Worm (Caenorhabditis elegans) whole organism, L1 larva: ENCODE measurements around the gene T02H6.1.

ENCODE experiments used
- lin-13 ChIP-seq: fragments of 150-350 bp; optimal IDR thresholded peaks from 2 replicates; lab custom pipeline; 2014; ENCODE audit warnings: missing biosample characterization, missing genetic modification reagents, missing genetic modification characterization
- lin-15B ChIP-seq: fragments of 150-350 bp; sonication (generic microtip); optimal IDR thresholded peaks from 3 replicates; lab custom pipeline; 2014; ENCODE audit warnings: missing biosample characterization, missing genetic modification characterization
- mep-1 ChIP-seq: fragments of 150-350 bp; optimal IDR thresholded peaks from 2 replicates; lab custom pipeline; 2014; ENCODE audit warnings: missing biosample characterization, missing genetic modification characterization
- nhr-28 ChIP-seq: fragments of 150-350 bp; optimal IDR thresholded peaks from 2 replicates; lab custom pipeline; 2014; ENCODE audit warnings: missing biosample characterization, missing genetic modification characterization
- rnt-1 ChIP-seq: sonication (generic microtip); optimal IDR thresholded peaks from 2 replicates; lab custom pipeline; 2016; ENCODE audit warnings: mild to moderate bottlenecking, missing genetic modification characterization, moderate library complexity, missing compliant biosample characterization
- snu-23 ChIP-seq: sonication (generic microtip); optimal IDR thresholded peaks from 2 replicates; lab custom pipeline; 2016; ENCODE audit warnings: missing genetic modification characterization, missing compliant biosample characterization
- ztf-11 ChIP-seq, 2 experiments: sonication (generic microtip); optimal IDR thresholded peaks; 2 replicates each; lab custom pipeline; 2016 to 2017; ENCODE audit warnings: missing genetic modification characterization in 2 of 2, missing biosample characterization in 1 of 2, missing compliant biosample characterization in 1 of 2

DNA sequence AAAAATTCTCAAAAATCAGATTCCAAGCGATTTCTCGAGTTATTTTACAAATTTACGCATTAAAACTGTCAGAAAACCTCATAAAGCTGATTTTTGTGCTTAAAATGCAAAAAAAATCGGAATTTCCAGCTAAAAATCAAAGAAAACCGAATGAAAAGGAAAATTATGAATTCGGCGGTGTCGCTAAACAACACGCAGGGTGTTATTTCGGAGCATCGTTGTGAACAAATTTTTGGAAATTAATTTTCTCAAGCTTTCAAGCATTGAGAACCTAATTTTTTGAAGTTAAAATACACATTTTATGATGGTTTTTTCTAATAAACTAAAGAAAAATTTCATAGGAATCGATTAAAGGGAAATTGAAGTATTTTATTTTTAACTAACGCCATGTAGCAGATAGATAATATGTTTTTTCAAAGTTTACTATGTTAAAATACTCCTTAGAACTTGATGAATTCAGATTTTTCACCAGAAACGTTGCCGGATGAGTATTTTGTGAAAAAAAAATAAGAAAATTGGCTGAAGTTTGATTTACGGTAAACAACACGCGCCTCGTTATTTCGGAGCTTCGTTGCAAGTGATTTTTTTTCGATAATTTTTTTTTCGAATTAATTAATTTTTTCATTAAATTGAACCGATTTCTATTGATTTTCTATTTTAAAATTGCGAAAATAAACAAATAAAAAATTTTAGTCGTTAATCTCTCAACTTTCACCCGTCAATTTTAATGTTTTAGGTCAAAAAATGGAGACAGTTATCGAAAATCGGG is 7.6 kb upstream of the T02H6.1 start, which contains the start of gene thoc-1:
- TF ChIP-seq nhr-28 (no peak), lin-13 (no peak), mep-1 (tag; lab: Kevin White, UChicago) (no peak), snu-23 (GFP tag; lab: Kevin White, UChicago) (peak; percentile 7), ztf-11 (tag; optimal IDR thresholded peaks at IDR 0.05; lab: Kevin White, UChicago) (no peak), rnt-1 (tag; lab: Kevin White, UChicago) (no peak), lin-15B (tag; lab: Kevin White, UChicago) (no peak)
